Worm (Caenorhabditis elegans) whole organism, midembryonic: ENCODE data around the gene twk-39.
"Not testable (repeated sequence)": the region's sequence is repeated elsewhere in the genome, so short reads cannot be mapped to it uniquely, and the experiment has no call there.

Source experiments
- T22C8.4 ChIP-seq: fragments of 200-800 bp; sonication (Bioruptor generic); IDR thresholded peaks from 2 replicates; pipeline ENCODE4 v1.3.6; 2022; ENCODE audit warnings: missing genetic modification characterization, missing compliant biosample characterization
- cog-1 ChIP-seq: sonication (generic microtip); optimal IDR thresholded peaks from 2 replicates; lab custom pipeline; 2016; ENCODE audit warnings: missing genetic modification characterization, missing compliant biosample characterization
- flt-1 ChIP-seq: fragments of 200-800 bp; sonication (Bioruptor generic); IDR thresholded peaks from 2 replicates; pipeline ENCODE4 v1.3.6; 2022; ENCODE audit warnings: missing genetic modification characterization, missing compliant biosample characterization
- klf-2 ChIP-seq: fragments of 200-800 bp; sonication (Bioruptor generic); conservative IDR thresholded peaks from 2 replicates; pipeline ENCODE4 v1.3.6; 2022; ENCODE audit warnings: missing genetic modification reagents, missing genetic modification characterization, missing compliant biosample characterization
- med-1 ChIP-seq: sonication (generic microtip); optimal IDR thresholded peaks from 2 replicates; lab custom pipeline; 2017; ENCODE audit warnings: missing genetic modification characterization, mild to moderate bottlenecking, missing compliant biosample characterization, antibody characterized with exemption, missing genetic modification reagents; ENCODE audit not compliant: insufficient read depth
- ref-1 ChIP-seq: fragments of 200-800 bp; sonication (Bioruptor generic); conservative IDR thresholded peaks from 2 replicates; pipeline ENCODE4 v1.3.6; 2022; ENCODE audit warnings: missing genetic modification reagents, missing genetic modification characterization, missing compliant biosample characterization
- tab-1 ChIP-seq: fragments of 200-800 bp; sonication (Bioruptor generic); IDR thresholded peaks from 2 replicates; pipeline ENCODE4 v1.3.6; 2022; ENCODE audit warnings: missing genetic modification characterization, missing compliant biosample characterization
- ztf-23 ChIP-seq: fragments of 200-800 bp; sonication (Bioruptor generic); IDR thresholded peaks from 2 replicates; pipeline ENCODE4 v1.3.6; 2022; ENCODE audit warnings: missing genetic modification reagents, missing genetic modification characterization, missing compliant biosample characterization
- ztf-29 ChIP-seq: fragments of 200-800 bp; sonication (Bioruptor generic); IDR thresholded peaks from 2 replicates; pipeline ENCODE4 v1.3.6; 2022; ENCODE audit warnings: missing genetic modification reagents, missing genetic modification characterization, missing compliant biosample characterization

twk-39 gene

DNA sequence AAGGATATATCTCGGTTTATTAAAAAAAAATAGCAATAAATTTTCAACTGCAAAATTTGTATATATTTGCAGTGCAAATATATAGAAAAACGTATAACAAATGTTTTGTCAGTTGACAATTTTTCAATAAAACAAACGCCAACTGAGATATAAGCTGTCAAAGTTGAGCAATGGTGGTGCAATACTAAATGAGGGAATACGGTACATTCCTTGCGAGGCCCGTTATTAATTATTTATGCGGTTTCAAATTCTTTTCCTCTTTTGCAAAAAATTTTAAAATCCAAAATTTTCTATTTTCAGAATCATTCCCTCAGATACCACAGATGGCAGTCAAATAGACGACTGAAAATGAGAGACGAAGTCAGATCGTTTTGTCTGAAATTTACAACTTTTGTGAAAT, at the start of gene twk-39:
twk-39 (plus strand) TSS at position 301 of the 400 bp plus-strand sequence.
- TF ChIP-seq ztf-23 (GFP tag; lab: Robert Waterston, UW), result no peak
- TF ChIP-seq med-1 (GFP tag; lab: Kevin White, UChicago), result no peak
- TF ChIP-seq ref-1 (GFP tag; lab: Robert Waterston, UW), result no peak
- TF ChIP-seq tab-1 (GFP tag; lab: Robert Waterston, UW), result no peak
- no peak for TF ChIP-seq T22C8.4
- TF ChIP-seq flt-1 (GFP tag; lab: Robert Waterston, UW), result no peak
- no peak for TF ChIP-seq klf-2 (GFP tag; lab: Robert Waterston, UW)
- TF ChIP-seq cog-1 (tag; lab: Kevin White, UChicago), result no peak
- TF ChIP-seq ztf-29 (GFP tag; lab: Robert Waterston, UW), result no peak

DNA sequence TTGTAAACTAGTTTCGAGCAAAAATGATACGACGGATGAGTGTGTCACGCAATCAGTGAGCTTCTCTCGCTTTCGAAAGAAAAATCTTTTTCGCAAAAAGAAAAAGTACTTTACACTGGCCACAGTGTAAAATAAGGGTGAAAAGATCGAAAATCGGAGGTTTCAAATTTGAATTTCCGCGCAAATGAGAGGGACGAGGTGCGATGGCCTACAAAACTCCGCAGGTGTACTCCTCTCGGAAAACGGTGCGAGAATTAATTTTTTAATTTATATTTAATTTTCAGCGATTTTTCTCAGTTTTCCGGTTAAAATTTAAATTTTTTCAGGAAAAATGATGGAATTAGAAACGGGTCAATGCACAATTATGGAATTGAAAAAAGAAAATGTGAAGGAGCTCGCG, 48.8 kb upstream of the twk-39 start, which contains the start of gene mrt-2:
mrt-2 (plus strand) TSS at position 49 of the 400 bp plus-strand sequence.
- TF ChIP-seq ztf-23 (GFP tag; lab: Robert Waterston, UW), result 0 out of 2 replicates have a peak, but pooled peaks have one; percentile 56
- TF ChIP-seq T22C8.4, result peak; percentile 10; the same call in 1 of the 2 replicates
- TF ChIP-seq ztf-29 (GFP tag; lab: Robert Waterston, UW), result no peak
- peak; percentile 78 for TF ChIP-seq flt-1 (GFP tag; lab: Robert Waterston, UW)
- peak; percentile 28 for TF ChIP-seq cog-1 (tag; lab: Kevin White, UChicago)
- no peak for TF ChIP-seq tab-1 (GFP tag; lab: Robert Waterston, UW)
- TF ChIP-seq ref-1 (GFP tag; lab: Robert Waterston, UW), result no peak
- TF ChIP-seq med-1 (GFP tag; lab: Kevin White, UChicago), result no peak
- TF ChIP-seq klf-2 (GFP tag; lab: Robert Waterston, UW), result 0 out of 2 replicates have a peak, but pooled peaks have one; percentile 33

DNA sequence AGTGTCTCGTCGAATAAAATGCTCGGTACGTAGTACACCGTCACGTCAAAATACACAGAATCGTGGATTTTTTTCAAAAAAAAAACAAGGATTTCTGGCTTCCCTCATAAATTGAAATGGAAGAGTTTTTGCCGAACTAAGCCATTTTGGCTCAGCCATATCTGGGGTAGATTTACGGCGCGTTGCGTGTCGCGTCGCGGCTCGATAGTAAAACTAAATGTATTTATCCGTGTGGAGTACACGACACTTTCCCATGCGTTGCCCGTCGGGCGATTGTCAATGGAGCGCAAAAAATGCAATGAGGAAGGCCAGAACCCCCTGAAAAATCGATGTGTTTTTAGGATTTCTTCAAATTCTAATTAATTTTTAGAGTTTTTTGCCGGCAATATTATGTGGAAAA, 45.3 kb upstream of the twk-39 start:
- TF ChIP-seq ztf-29 (GFP tag; lab: Robert Waterston, UW) (no peak), cog-1 (tag; lab: Kevin White, UChicago) (no peak), flt-1 (GFP tag; lab: Robert Waterston, UW) (no peak), tab-1 (GFP tag; lab: Robert Waterston, UW) (no peak), med-1 (GFP tag; lab: Kevin White, UChicago) (no peak), ref-1 (GFP tag; lab: Robert Waterston, UW) (no peak), klf-2 (GFP tag; lab: Robert Waterston, UW) (no peak), ztf-23 (GFP tag; lab: Robert Waterston, UW) (no peak), T22C8.4 (no peak)

DNA sequence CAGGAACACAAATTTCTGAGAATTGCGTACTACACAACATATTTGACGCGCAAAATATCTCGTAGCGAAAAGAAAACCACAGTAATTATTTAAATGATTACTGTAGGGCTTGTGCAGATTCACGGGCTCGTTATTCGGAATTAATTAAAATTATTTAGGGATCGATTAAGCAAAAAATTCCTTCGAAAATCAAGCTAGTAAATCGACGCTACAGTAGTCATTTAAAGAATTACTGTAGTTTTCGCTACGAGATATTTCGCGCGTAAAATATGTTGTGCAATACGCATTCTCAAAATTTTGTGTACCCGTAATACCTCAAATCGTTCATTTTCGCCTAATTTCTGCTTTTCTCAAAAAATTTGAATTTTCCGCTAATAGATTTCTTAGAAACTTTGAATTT, 44.7 kb upstream of the twk-39 start:
- TF ChIP-seq flt-1 (GFP tag; lab: Robert Waterston, UW) (no peak), ztf-29 (GFP tag; lab: Robert Waterston, UW) (no peak), klf-2 (GFP tag; lab: Robert Waterston, UW) (no peak), ref-1 (GFP tag; lab: Robert Waterston, UW) (no peak)

DNA sequence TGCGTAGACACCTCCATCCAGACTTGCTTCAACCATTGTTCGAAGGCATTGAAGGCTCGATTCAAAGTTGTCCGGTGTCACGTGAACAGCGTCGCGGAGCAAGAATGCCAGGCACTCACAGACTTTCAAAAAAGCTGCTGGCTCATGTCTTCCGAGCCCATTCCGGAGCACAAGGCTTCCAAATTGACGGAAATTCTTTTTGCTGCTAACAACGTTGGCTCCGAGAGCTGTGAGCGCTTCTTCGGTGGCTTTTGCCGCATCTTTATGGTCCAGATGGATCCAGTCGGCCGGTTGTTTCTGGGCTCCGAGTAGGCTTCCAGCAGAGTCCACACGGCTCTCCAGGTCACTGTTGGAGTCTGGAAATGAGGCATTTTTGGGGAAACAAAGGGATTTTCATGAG, 37.7 kb upstream of the twk-39 start:
- TF ChIP-seq ztf-29 (GFP tag; lab: Robert Waterston, UW) (no peak), T22C8.4 (no peak), flt-1 (GFP tag; lab: Robert Waterston, UW) (no peak), cog-1 (tag; lab: Kevin White, UChicago) (no peak), klf-2 (GFP tag; lab: Robert Waterston, UW) (no peak), ref-1 (GFP tag; lab: Robert Waterston, UW) (no peak), tab-1 (GFP tag; lab: Robert Waterston, UW) (no peak), med-1 (GFP tag; lab: Kevin White, UChicago) (no peak), ztf-23 (GFP tag; lab: Robert Waterston, UW) (no peak)

DNA sequence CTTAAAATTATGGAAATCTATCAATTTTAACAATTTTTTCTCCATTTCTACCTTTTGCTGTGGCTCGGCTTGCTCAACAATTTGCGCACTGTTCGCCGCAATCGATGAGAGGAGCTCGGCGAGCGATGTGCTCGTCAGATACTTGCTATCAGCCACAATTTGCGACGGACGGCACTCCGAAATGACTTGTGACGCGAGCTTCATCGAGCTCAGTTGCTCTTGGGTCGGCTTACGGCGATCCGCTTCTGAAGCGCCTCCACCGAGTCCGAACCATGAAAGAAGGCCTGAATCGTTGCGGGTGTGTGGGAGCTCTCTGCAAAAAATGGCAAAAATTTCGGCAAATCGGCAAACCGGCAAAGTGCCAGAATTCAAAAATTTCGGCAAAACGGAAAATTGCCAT, 34.9 kb upstream of the twk-39 start:
- TF ChIP-seq med-1 (GFP tag; lab: Kevin White, UChicago), result no peak
- no peak for TF ChIP-seq cog-1 (tag; lab: Kevin White, UChicago)
- TF ChIP-seq flt-1 (GFP tag; lab: Robert Waterston, UW), result no peak
- no peak for TF ChIP-seq ztf-23 (GFP tag; lab: Robert Waterston, UW)
- no peak for TF ChIP-seq ref-1 (GFP tag; lab: Robert Waterston, UW)
- TF ChIP-seq klf-2 (GFP tag; lab: Robert Waterston, UW), result no peak
- TF ChIP-seq T22C8.4, result no peak
- TF ChIP-seq tab-1 (GFP tag; lab: Robert Waterston, UW), result no peak
- no peak for TF ChIP-seq ztf-29 (GFP tag; lab: Robert Waterston, UW)

DNA sequence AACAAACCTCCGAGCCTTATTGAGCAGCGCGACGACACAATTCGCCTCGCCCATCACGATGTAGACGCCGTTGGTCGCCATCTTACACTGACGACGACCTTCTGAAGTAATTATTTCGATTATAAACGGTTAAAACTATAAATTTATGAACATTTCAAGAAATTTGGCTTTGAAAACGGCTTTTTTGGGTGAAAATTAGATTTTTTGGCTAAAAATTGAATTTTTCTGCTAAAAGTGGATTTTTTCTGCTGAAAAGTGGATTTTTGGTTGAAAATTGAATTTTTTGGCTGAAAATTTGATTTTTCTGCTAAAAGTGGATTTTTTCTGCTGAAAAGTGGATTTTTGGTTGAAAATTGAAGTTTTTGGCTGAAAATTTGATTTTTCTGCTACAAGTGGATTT, 22.0 kb upstream of the twk-39 start, which contains the start of gene gbf-1:
gbf-1 (minus strand) TSS at position 101 of the 400 bp plus-strand sequence.
- TF ChIP-seq T22C8.4; ztf-23 (GFP tag; lab: Robert Waterston, UW); ref-1 (GFP tag; lab: Robert Waterston, UW): not testable (repeated sequence)

DNA sequence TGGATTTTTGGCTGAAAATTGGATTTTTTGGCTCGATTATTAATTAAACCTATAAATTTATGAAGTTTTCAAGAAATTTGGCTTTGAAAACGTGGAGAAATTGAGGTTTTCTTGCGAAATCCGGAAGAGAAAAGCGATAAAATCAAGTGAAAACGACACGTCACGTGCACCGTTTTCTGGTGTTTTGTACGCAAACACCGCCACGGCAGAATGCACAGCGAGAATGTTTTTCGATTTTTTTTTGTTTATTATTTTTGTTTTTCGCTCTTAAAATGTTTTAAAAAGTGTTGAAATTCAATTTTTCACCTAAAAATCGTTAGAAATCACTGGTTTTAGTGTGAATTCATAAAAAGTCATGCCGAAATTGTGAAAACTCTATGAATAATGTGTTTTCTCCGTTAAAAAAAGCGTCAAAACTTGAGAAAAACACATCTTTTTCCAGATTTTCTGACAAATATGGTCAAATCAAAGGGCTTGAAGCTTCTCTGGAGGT, 21.0 kb upstream of the twk-39 start, which contains the start of gene immp-1:
immp-1 (plus strand) TSS at position 443 of the 493 bp plus-strand sequence.
- TF ChIP-seq flt-1 (GFP tag; lab: Robert Waterston, UW) (no peak; the same call in 1 of the 2 replicates), ztf-29 (GFP tag; lab: Robert Waterston, UW) (no peak), med-1 (GFP tag; lab: Kevin White, UChicago) (no peak), tab-1 (GFP tag; lab: Robert Waterston, UW) (no peak), klf-2 (GFP tag; lab: Robert Waterston, UW) (no peak), T22C8.4 (no peak), ztf-23 (GFP tag; lab: Robert Waterston, UW) (no peak), ref-1 (GFP tag; lab: Robert Waterston, UW) (no peak), cog-1 (tag; lab: Kevin White, UChicago) (no peak)

DNA sequence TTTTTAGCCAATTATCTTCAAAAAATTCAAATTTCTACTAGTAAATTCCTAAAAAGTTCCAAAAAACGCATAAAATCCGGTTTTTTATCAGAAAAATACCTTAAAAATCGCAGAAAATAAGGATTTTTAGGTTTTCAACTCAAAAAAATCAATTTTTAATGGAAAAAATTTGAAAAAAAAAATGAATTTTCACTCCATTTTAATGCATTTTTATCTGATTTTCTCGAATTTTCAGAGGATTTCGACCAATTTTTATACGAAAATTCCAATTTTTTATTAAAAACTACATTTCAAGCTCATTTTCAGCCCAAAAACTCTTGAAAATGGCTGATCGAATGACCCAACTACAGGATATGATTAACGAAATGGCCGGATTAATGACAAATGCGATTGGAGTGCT, 18.2 kb upstream of the twk-39 start, which contains the start of gene mdt-21:
mdt-21 (plus strand) TSS at position 301 of the 400 bp plus-strand sequence.
- TF ChIP-seq T22C8.4, result no peak
- TF ChIP-seq ztf-23 (GFP tag; lab: Robert Waterston, UW), result no peak
- no peak for TF ChIP-seq klf-2 (GFP tag; lab: Robert Waterston, UW)
- TF ChIP-seq ref-1 (GFP tag; lab: Robert Waterston, UW), result no peak
- TF ChIP-seq ztf-29 (GFP tag; lab: Robert Waterston, UW), result no peak
- TF ChIP-seq flt-1 (GFP tag; lab: Robert Waterston, UW), result no peak
- no peak for TF ChIP-seq med-1 (GFP tag; lab: Kevin White, UChicago)
- no peak for TF ChIP-seq cog-1 (tag; lab: Kevin White, UChicago)
- no peak for TF ChIP-seq tab-1 (GFP tag; lab: Robert Waterston, UW)
